Worm (Caenorhabditis elegans): Measurements from ENCODE around the gene fbxb-43.

ce11 chrII:1518914-1519313, 17.1 kb upstream of the fbxb-43 start, which contains the start of gene Y51H7BR.8:
- no peak for TF ChIP-seq ama-1 (optimal IDR thresholded peaks at IDR 0.05)
- TF ChIP-seq aly-1 (tag; optimal IDR thresholded peaks at IDR 0.05): no peak
- TF ChIP-seq B0310.2 (tag; optimal IDR thresholded peaks at IDR 0.05): no peak
